Fruit fly (Drosophila melanogaster) whole organism, embryonic: Measurements from ENCODE around the gene ScpX.
A peak's percentile ranks its signal among the peaks of the same experiment; 100 is the strongest.

Experiments used
- Asciz ChIP-seq: fragments of 200-800 bp; sonication (Bioruptor generic); optimal IDR thresholded peaks from 2 replicates; lab custom pipeline; 2017; ENCODE audit warnings: missing biosample characterization, mild to moderate bottlenecking, missing genetic modification characterization, missing genetic modification reagents
- Awh ChIP-seq: fragments of 200-800 bp; sonication (Bioruptor generic); IDR thresholded peaks from 2 replicates; pipeline ENCODE4, ENCODE4 v1.3.6; 2022; ENCODE audit warnings: missing biosample characterization, missing genetic modification characterization
- B-H1 ChIP-seq: fragments of 200-800 bp; sonication (Bioruptor generic); IDR thresholded peaks from 3 replicates; pipeline ENCODE4 v1.3.6; 2022; ENCODE audit warnings: missing biosample characterization, missing genetic modification characterization
- CG10274 ChIP-seq: fragments of 200-800 bp; sonication (Bioruptor generic); optimal IDR thresholded peaks from 3 replicates; lab custom pipeline; 2017; ENCODE audit warnings: missing biosample characterization, mild to moderate bottlenecking, missing genetic modification characterization
- CG10654 ChIP-seq: fragments of 200-800 bp; sonication (Bioruptor generic); optimal IDR thresholded peaks from 2 replicates; lab custom pipeline; 2016; ENCODE audit warnings: missing biosample characterization, missing genetic modification characterization
- CG11456 ChIP-seq: fragments of 200-800 bp; sonication (Bioruptor generic); IDR thresholded peaks from 3 replicates; pipeline ENCODE4 v1.3.6; 2022; ENCODE audit warnings: missing biosample characterization, missing genetic modification characterization
- CG12071 ChIP-seq: fragments of 200-800 bp; sonication (Bioruptor generic); optimal IDR thresholded peaks from 3 replicates; lab custom pipeline; 2018; ENCODE audit warnings: missing biosample characterization, mild to moderate bottlenecking, missing genetic modification characterization
- CG1529 ChIP-seq: fragments of 200-800 bp; sonication (Bioruptor generic); optimal IDR thresholded peaks from 3 replicates; lab custom pipeline; 2018; ENCODE audit warnings: missing biosample characterization, missing genetic modification characterization
- CG17359 ChIP-seq: fragments of 200-800 bp; sonication (Bioruptor generic); optimal IDR thresholded peaks from 3 replicates; lab custom pipeline; 2018; ENCODE audit warnings: missing biosample characterization, mild to moderate bottlenecking, missing genetic modification characterization, moderate library complexity
- CG17568 ChIP-seq: fragments of 200-800 bp; sonication (Bioruptor generic); optimal IDR thresholded peaks from 2 replicates; lab custom pipeline; 2018; ENCODE audit warnings: missing biosample characterization, mild to moderate bottlenecking, missing genetic modification characterization, moderate library complexity
- CG2678 ChIP-seq: fragments of 200-800 bp; sonication (Bioruptor generic); optimal IDR thresholded peaks from 3 replicates; lab custom pipeline; 2019; ENCODE audit warnings: missing biosample characterization, mild to moderate bottlenecking, missing genetic modification characterization, moderate library complexity
- CG2875 ChIP-seq: fragments of 200-800 bp; sonication (Bioruptor generic); optimal IDR thresholded peaks from 2 replicates; lab custom pipeline; 2017; ENCODE audit warnings: missing biosample characterization, mild to moderate bottlenecking, missing genetic modification characterization, missing genetic modification reagents
- CG3995 ChIP-seq: fragments of 200-800 bp; sonication (Bioruptor generic); optimal IDR thresholded peaks from 3 replicates; lab custom pipeline; 2016; ENCODE audit warnings: missing biosample characterization, missing genetic modification characterization
- CG4820 ChIP-seq: fragments of 200-800 bp; sonication (Bioruptor generic); optimal IDR thresholded peaks from 3 replicates; lab custom pipeline; 2016; ENCODE audit warnings: missing biosample characterization, missing genetic modification characterization
- CG7372 ChIP-seq: fragments of 200-800 bp; sonication (Bioruptor generic); IDR thresholded peaks from 2 replicates; pipeline ENCODE4 v1.3.6; 2022; ENCODE audit warnings: missing biosample characterization, missing genetic modification characterization
- CG7556 ChIP-seq: fragments of 200-800 bp; sonication (Bioruptor generic); optimal IDR thresholded peaks from 2 replicates; lab custom pipeline; 2017; ENCODE audit warnings: missing biosample characterization, mild to moderate bottlenecking, missing genetic modification characterization
- CG8089 ChIP-seq: fragments of 200-800 bp; sonication (Bioruptor generic); optimal IDR thresholded peaks from 3 replicates; lab custom pipeline; 2016; ENCODE audit warnings: missing biosample characterization, missing genetic modification characterization
- CG9727 ChIP-seq: fragments of 200-800 bp; sonication (Bioruptor generic); optimal IDR thresholded peaks from 3 replicates; lab custom pipeline; 2017; ENCODE audit warnings: missing biosample characterization, mild to moderate bottlenecking, missing genetic modification characterization
- D ChIP-seq, 2 experiments: fragments of 200-800 bp in 1 of 2; fragments of >200 bp in 1 of 2; sonication (Bioruptor generic) in 1 of 2; optimal IDR thresholded peaks; 2 replicates in 1 of 2; 3 replicates in 1 of 2; lab custom pipeline; 2017; ENCODE audit warnings: mild to moderate bottlenecking in 1 of 2, missing biosample characterization in 1 of 2, missing genetic modification characterization in 1 of 2, missing genetic modification reagents in 1 of 2
- D19A ChIP-seq: fragments of 200-800 bp; optimal IDR thresholded peaks from 3 replicates; lab custom pipeline; 2019; ENCODE audit warnings: missing biosample characterization, mild to moderate bottlenecking, missing genetic modification characterization, moderate library complexity
- Deaf1 ChIP-seq: fragments of 200-800 bp; optimal IDR thresholded peaks from 3 replicates; lab custom pipeline; 2019; ENCODE audit warnings: missing biosample characterization, mild to moderate bottlenecking, missing genetic modification characterization, moderate library complexity
- E2f1 ChIP-seq: fragments of 200-800 bp; sonication (Bioruptor generic); IDR thresholded peaks from 2 replicates; pipeline ENCODE4 v1.3.6; 2022; ENCODE audit warnings: missing biosample characterization, missing genetic modification characterization
- Elba2 ChIP-seq: fragments of 200-800 bp; sonication (Bioruptor generic); optimal IDR thresholded peaks from 3 replicates; lab custom pipeline; 2016; ENCODE audit warnings: missing biosample characterization, missing genetic modification characterization
- Ets97D ChIP-seq: fragments of 200-800 bp; sonication (Bioruptor generic); optimal IDR thresholded peaks from 3 replicates; lab custom pipeline; 2016; ENCODE audit warnings: missing biosample characterization, missing genetic modification characterization
- HLHmδ ChIP-seq: fragments of 200-800 bp; sonication (Bioruptor generic); optimal IDR thresholded peaks from 2 replicates; lab custom pipeline; 2018; ENCODE audit warnings: missing biosample characterization, mild to moderate bottlenecking, missing genetic modification characterization, moderate library complexity
- HmgZ ChIP-seq: fragments of 200-800 bp; sonication (Bioruptor generic); optimal IDR thresholded peaks from 2 replicates; lab custom pipeline; 2018; ENCODE audit warnings: missing biosample characterization, mild to moderate bottlenecking, missing genetic modification characterization
- NC2α ChIP-seq: fragments of 200-800 bp; sonication (Bioruptor generic); optimal IDR thresholded peaks from 2 replicates; lab custom pipeline; 2016; ENCODE audit warnings: missing biosample characterization, missing genetic modification characterization
- NC2β ChIP-seq: fragments of 200-800 bp; sonication (Bioruptor generic); optimal IDR thresholded peaks from 2 replicates; lab custom pipeline; 2016; ENCODE audit warnings: missing biosample characterization, missing genetic modification characterization
- Ptx1 ChIP-seq: fragments of 200-800 bp; sonication (Bioruptor generic); IDR thresholded peaks from 2 replicates; pipeline ENCODE4 v1.3.6; 2022; ENCODE audit warnings: missing biosample characterization, missing genetic modification characterization
- Scr ChIP-seq: fragments of 200-800 bp; sonication (Bioruptor generic); IDR thresholded peaks from 2 replicates; pipeline ENCODE4 v1.3.6; 2022; ENCODE audit warnings: missing biosample characterization, missing genetic modification characterization; ENCODE audit not compliant: partially characterized antibody
- Side ChIP-seq: fragments of 200-800 bp; sonication (Bioruptor generic); optimal IDR thresholded peaks from 2 replicates; lab custom pipeline; 2016; ENCODE audit warnings: missing biosample characterization, missing genetic modification characterization
- Sox102F ChIP-seq: fragments of 200-800 bp; sonication (Bioruptor generic); optimal IDR thresholded peaks from 2 replicates; lab custom pipeline; 2018; ENCODE audit warnings: missing biosample characterization, mild to moderate bottlenecking, missing genetic modification characterization, moderate library complexity
- aop ChIP-seq: fragments of 200-800 bp; sonication (Bioruptor generic); IDR thresholded peaks from 2 replicates; pipeline ENCODE4 v1.3.6; 2022; ENCODE audit warnings: missing biosample characterization, missing genetic modification characterization
- bab2 ChIP-seq: fragments of 200-800 bp; sonication (Bioruptor generic); optimal IDR thresholded peaks from 2 replicates; lab custom pipeline; 2016; ENCODE audit warnings: missing biosample characterization, missing genetic modification characterization
- bigmax ChIP-seq: fragments of 200-800 bp; sonication (Bioruptor generic); optimal IDR thresholded peaks from 2 replicates; lab custom pipeline; 2018; ENCODE audit warnings: missing biosample characterization, mild to moderate bottlenecking, missing genetic modification characterization
- gro ChIP-seq: fragments of 200-800 bp; sonication (Bioruptor generic); optimal IDR thresholded peaks from 2 replicates; lab custom pipeline; 2016; ENCODE audit warnings: missing biosample characterization, missing genetic modification characterization
- h ChIP-seq: fragments of >200 bp; optimal IDR thresholded peaks from 2 replicates; lab custom pipeline; 2017
- kni ChIP-seq: fragments of 200-800 bp; sonication (Bioruptor generic); optimal IDR thresholded peaks from 3 replicates; lab custom pipeline; 2017; ENCODE audit warnings: mild to moderate bottlenecking, missing biosample characterization, missing genetic modification reagents, missing genetic modification characterization
- lbe ChIP-seq: fragments of 200-800 bp; sonication (Bioruptor generic); optimal IDR thresholded peaks from 2 replicates; lab custom pipeline; 2016; ENCODE audit warnings: missing biosample characterization, mild to moderate bottlenecking, missing genetic modification characterization
- lilli ChIP-seq: fragments of 200-800 bp; sonication (Bioruptor generic); optimal IDR thresholded peaks from 3 replicates; lab custom pipeline; 2016; ENCODE audit warnings: missing biosample characterization, missing genetic modification characterization
- lola ChIP-seq, 3 experiments: fragments of >200 bp in 2 of 3; fragments of 200-800 bp in 1 of 3; sonication (Bioruptor generic) in 1 of 3; optimal IDR thresholded peaks; 2 replicates each; lab custom pipeline; 2017 to 2019; ENCODE audit warnings: missing biosample characterization in 3 of 3, missing genetic modification characterization in 3 of 3, mild to moderate bottlenecking in 1 of 3, moderate library complexity in 1 of 3
- pan ChIP-seq, 4 experiments: fragments of >200 bp in 3 of 4; fragments of 200-800 bp in 1 of 4; sonication (Bioruptor generic) in 1 of 4; optimal IDR thresholded peaks in 3 of 4; IDR thresholded peaks in 1 of 4; 2 replicates each; pipeline versions ENCODE4 v1.3.6 to Lab custom; 2017 to 2022; ENCODE audit warnings: missing biosample characterization in 2 of 4, missing genetic modification characterization in 2 of 4, mixed read lengths in 1 of 4
- peb ChIP-seq: fragments of 200-800 bp; sonication (Bioruptor generic); IDR thresholded peaks from 2 replicates; pipeline ENCODE4 v1.3.6; 2022; ENCODE audit warnings: missing biosample characterization, missing genetic modification characterization
- phol ChIP-seq: fragments of 200-800 bp; sonication (Bioruptor generic); optimal IDR thresholded peaks from 3 replicates; lab custom pipeline; 2018; ENCODE audit warnings: missing biosample characterization, mild to moderate bottlenecking, missing genetic modification characterization, moderate library complexity
- ranshi ChIP-seq: fragments of 200-800 bp; sonication (Bioruptor generic); IDR thresholded peaks from 2 replicates; pipeline ENCODE4 v1.3.6; 2022; ENCODE audit warnings: missing biosample characterization, missing genetic modification characterization
- salm ChIP-seq: fragments of 200-800 bp; sonication (Bioruptor generic); optimal IDR thresholded peaks from 2 replicates; lab custom pipeline; 2018; ENCODE audit warnings: missing biosample characterization, mild to moderate bottlenecking, missing genetic modification characterization
- sim ChIP-seq: fragments of 200-800 bp; sonication (Bioruptor generic); IDR thresholded peaks from 2 replicates; pipeline ENCODE4 v1.3.6; 2022; ENCODE audit warnings: missing biosample characterization, missing genetic modification characterization
- slou ChIP-seq: fragments of 200-800 bp; sonication (Bioruptor generic); optimal IDR thresholded peaks from 3 replicates; lab custom pipeline; 2016; ENCODE audit warnings: missing biosample characterization, missing genetic modification characterization
- tio ChIP-seq: fragments of 200-800 bp; sonication (Bioruptor generic); optimal IDR thresholded peaks from 2 replicates; lab custom pipeline; 2017; ENCODE audit warnings: missing biosample characterization, missing genetic modification characterization, inconsistent platforms
- vfl ChIP-seq: fragments of 200-800 bp; sonication (Bioruptor generic); optimal IDR thresholded peaks from 2 replicates; lab custom pipeline; 2016; ENCODE audit warnings: missing biosample characterization, missing genetic modification characterization

Gene ScpX

DNA sequence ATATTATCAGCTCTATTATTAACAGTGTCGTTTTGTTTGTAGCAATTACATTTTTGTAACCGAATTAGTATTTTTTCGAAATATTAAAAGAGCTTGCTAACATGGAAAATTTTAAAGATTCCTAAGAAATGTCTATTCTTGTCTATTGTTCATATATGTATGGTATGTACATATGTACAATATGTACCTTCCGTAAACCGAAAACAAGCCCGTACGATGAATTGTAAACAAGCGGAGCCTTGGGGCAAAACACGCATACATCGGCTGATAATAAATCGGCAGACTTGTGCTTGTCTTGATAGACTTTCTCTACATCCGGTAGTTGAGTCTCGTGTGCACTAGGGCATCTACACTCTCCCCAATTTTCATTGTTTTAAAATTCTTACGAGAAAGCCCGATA is 8.2 kb upstream of the ScpX start (continued):
- peak; percentile 30; the same call in 1 of the 2 replicates for TF ChIP-seq ranshi (GFP tag; lab: Robert Waterston, UW)
- TF ChIP-seq HmgZ (tag; lab: Kevin White, UChicago): no peak
- TF ChIP-seq peb: no peak
- TF ChIP-seq Sox102F (GFP tag; lab: Kevin White, UChicago): peak; percentile 17
- TF ChIP-seq Side (GFP tag; lab: Kevin White, UChicago): peak; percentile 45
- peak; percentile 68 for TF ChIP-seq CG17359 (tag; lab: Kevin White, UChicago)
- TF ChIP-seq vfl (GFP tag; lab: Kevin White, UChicago): no peak
- TF ChIP-seq CG2875 (GFP tag; lab: Kevin White, UChicago): peak; percentile 73
- peak; percentile 35 for TF ChIP-seq CG9727 (GFP tag; lab: Kevin White, UChicago)
- peak; percentile 60 for TF ChIP-seq CG12071 (GFP tag; lab: Kevin White, UChicago)
- TF ChIP-seq CG11456 (GFP tag; lab: Robert Waterston, UW): no peak
- peak; percentile 29; the same call in 1 of the 2 replicates for TF ChIP-seq E2f1 (GFP tag; lab: Robert Waterston, UW)
- peak; percentile 55 for TF ChIP-seq CG8089
- peak; percentile 44 for TF ChIP-seq CG10654 (GFP tag; lab: Kevin White, UChicago)
- TF ChIP-seq B-H1 (GFP tag; lab: Robert Waterston, UW): no peak
- TF ChIP-seq h (lab: Kevin White, UChicago): no peak
- no peak for TF ChIP-seq aop (GFP tag; lab: Robert Waterston, UW)
- TF ChIP-seq lola (GFP tag; optimal IDR thresholded peaks at IDR 0.05; lab: Kevin White, UChicago): peak in 1 of 3 experiments; percentile 40
- peak; percentile 24 for TF ChIP-seq CG4820 (GFP tag; lab: Kevin White, UChicago)
- TF ChIP-seq CG7556 (GFP tag; lab: Kevin White, UChicago): peak; percentile 37
- no peak for TF ChIP-seq Ptx1 (GFP tag; lab: Robert Waterston, UW)
- peak; percentile 27 for TF ChIP-seq CG17568 (GFP tag; lab: Kevin White, UChicago)
- no peak for TF ChIP-seq CG3995 (GFP tag; lab: Kevin White, UChicago)
- TF ChIP-seq D (optimal IDR thresholded peaks at IDR 0.05; lab: Kevin White, UChicago): no peak
- TF ChIP-seq D (GFP tag; optimal IDR thresholded peaks at IDR 0.05; lab: Kevin White, UChicago): peak; percentile 60
- TF ChIP-seq CG10274 (GFP tag; lab: Kevin White, UChicago): no peak
- TF ChIP-seq CG7372 (GFP tag; lab: Robert Waterston, UW): no peak
- no peak for TF ChIP-seq sim (GFP tag; lab: Robert Waterston, UW)
- peak; percentile 47 for TF ChIP-seq NC2α (GFP tag; lab: Kevin White, UChicago)
- peak; percentile 74 for TF ChIP-seq HLHmδ (GFP tag; lab: Kevin White, UChicago)
- TF ChIP-seq lbe: no peak
- no peak for TF ChIP-seq Elba2 (GFP tag; lab: Kevin White, UChicago)
- TF ChIP-seq Ets97D: no peak
- no peak for TF ChIP-seq lilli
- no peak for TF ChIP-seq Deaf1
- no peak for TF ChIP-seq phol (tag; lab: Kevin White, UChicago)
- TF ChIP-seq tio (GFP tag; lab: Kevin White, UChicago): peak; percentile 3
- no peak for TF ChIP-seq pan (optimal IDR thresholded peaks at IDR 0.05; lab: Kevin White, UChicago)
- TF ChIP-seq pan (GFP tag; optimal IDR thresholded peaks at IDR 0.05 in 1 of 2, IDR thresholded peaks at IDR 0.05 in 1 of 2): peak in 1 of 2 experiments; percentile 35
- TF ChIP-seq CG2678 (tag; lab: Kevin White, UChicago): peak; percentile 54
- peak; percentile 60 for TF ChIP-seq bab2
- no peak for TF ChIP-seq Scr
- no peak for TF ChIP-seq salm (tag; lab: Kevin White, UChicago)
- peak; percentile 32 for TF ChIP-seq D19A (tag; lab: Kevin White, UChicago)
- peak; percentile 66 for TF ChIP-seq CG1529 (GFP tag; lab: Kevin White, UChicago)
- TF ChIP-seq gro (GFP tag; lab: Kevin White, UChicago): no peak
- TF ChIP-seq Awh (GFP tag; lab: Robert Waterston, UW): peak; percentile 78; the same call in 1 of the 2 replicates
- TF ChIP-seq slou (GFP tag; lab: Kevin White, UChicago): peak; percentile 28
- TF ChIP-seq Asciz (GFP tag; lab: Kevin White, UChicago): peak; percentile 71
- TF ChIP-seq bigmax: no peak
- TF ChIP-seq NC2β (GFP tag; lab: Kevin White, UChicago): peak; percentile 50
- TF ChIP-seq kni (GFP tag; lab: Kevin White, UChicago): peak; percentile 87
